Fruit fly (Drosophila melanogaster): ENCODE data around the gene CG1316.

The CG1316 gene

DNA sequence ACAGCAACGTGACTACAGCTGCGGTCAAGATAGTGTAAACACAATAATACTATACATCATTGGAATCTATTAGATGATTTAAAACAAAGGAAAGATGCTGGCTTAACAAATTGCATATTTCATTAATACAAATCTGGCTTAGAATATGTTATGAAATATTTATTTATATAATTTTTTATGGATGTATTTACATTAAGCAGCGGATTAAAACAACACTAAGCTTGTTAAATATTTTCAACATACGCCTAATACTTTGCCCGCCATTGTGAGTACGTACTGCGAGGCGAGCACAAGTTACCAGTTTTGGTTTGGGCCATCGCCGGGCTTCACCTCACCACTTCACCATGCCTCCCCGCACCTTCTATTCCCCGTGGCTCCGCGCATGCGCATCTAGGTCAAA lies 13.7 kb upstream of the CG1316 start (continued):
- TF ChIP-seq CG42726 (GFP tag; IDR thresholded peaks at IDR 0.05; ENCODE audit: partially characterized antibody) = no peak
- peak; percentile 71 for TF ChIP-seq bcd (GFP tag; optimal IDR thresholded peaks at IDR 0.05)
- peak; percentile 48 for TF ChIP-seq CG17568 (GFP tag; optimal IDR thresholded peaks at IDR 0.05)
- no peak for TF ChIP-seq CG3726 (GFP tag; IDR thresholded peaks at IDR 0.05)
- TF ChIP-seq D19A (tag; optimal IDR thresholded peaks at IDR 0.05) = peak; percentile 77
- TF ChIP-seq CG30403 (GFP tag; optimal IDR thresholded peaks at IDR 0.05) = peak; percentile 65
- TF ChIP-seq wor (GFP tag; IDR thresholded peaks at IDR 0.05) = peak; percentile 38; the same call in 1 of the 2 replicates
- peak; percentile 80 for TF ChIP-seq CG18599 (GFP tag; optimal IDR thresholded peaks at IDR 0.05)
- peak; percentile 35; the same call in 1 of the 3 replicates for TF ChIP-seq Aef1 (GFP tag; IDR thresholded peaks at IDR 0.05)
- peak; percentile 72 for TF ChIP-seq Ssrp (tag; optimal IDR thresholded peaks at IDR 0.05)
- peak; percentile 61; the same call in 2 of the 3 replicates for TF ChIP-seq ci (GFP tag; IDR thresholded peaks at IDR 0.05)
- TF ChIP-seq tio (GFP tag; optimal IDR thresholded peaks at IDR 0.05) = peak; percentile 27
- TF ChIP-seq CG10267 (tag; optimal IDR thresholded peaks at IDR 0.05) = peak; percentile 76
- no peak for TF ChIP-seq Dfd (GFP tag; optimal IDR thresholded peaks at IDR 0.05)
- 0 out of 3 replicates have a peak, but pooled peaks have one; percentile 31 for TF ChIP-seq CG2889 (GFP tag; IDR thresholded peaks at IDR 0.05)
- no peak for TF ChIP-seq MBD-R2 (GFP tag; IDR thresholded peaks at IDR 0.05)
- TF ChIP-seq corto (GFP tag; optimal IDR thresholded peaks at IDR 0.05) = no peak
- peak; percentile 49 for TF ChIP-seq CG1602 (GFP tag; optimal IDR thresholded peaks at IDR 0.05)
- TF ChIP-seq CG11247 (GFP tag; IDR thresholded peaks at IDR 0.05) = no peak
- peak; percentile 50 for TF ChIP-seq CG10654 (GFP tag; optimal IDR thresholded peaks at IDR 0.05)
- 0 out of 2 replicates have a peak, but pooled peaks have one; percentile 7 for TF ChIP-seq gt (GFP tag; IDR thresholded peaks at IDR 0.05)
- TF ChIP-seq Med (GFP tag) = peak; percentile 37
- no peak for TF ChIP-seq CG17186 (GFP tag; optimal IDR thresholded peaks at IDR 0.05)
- peak; percentile 66 for TF ChIP-seq Hr3 (GFP tag; optimal IDR thresholded peaks at IDR 0.05)
- no peak for TF ChIP-seq Mes4 (GFP tag; optimal IDR thresholded peaks at IDR 0.05)
- TF ChIP-seq slp2 (GFP tag; optimal IDR thresholded peaks at IDR 0.05) = no peak
- peak; percentile 60 for TF ChIP-seq CG12219 (GFP tag; optimal IDR thresholded peaks at IDR 0.05)
- peak; percentile 81 for TF ChIP-seq CG17829 (tag; optimal IDR thresholded peaks at IDR 0.05)
- TF ChIP-seq mam (GFP tag; optimal IDR thresholded peaks at IDR 0.05) = no peak
- TF ChIP-seq NC2β (GFP tag; optimal IDR thresholded peaks at IDR 0.05) = no peak
- peak; percentile 72 for TF ChIP-seq odd (GFP tag; optimal IDR thresholded peaks at IDR 0.05)
- peak in 1 of 3 experiments; percentile 77 for TF ChIP-seq lola (GFP tag; optimal IDR thresholded peaks at IDR 0.05)
- TF ChIP-seq Abd-B (GFP tag; optimal IDR thresholded peaks at IDR 0.05) = peak; percentile 65
- TF ChIP-seq Oli (tag; optimal IDR thresholded peaks at IDR 0.05) = peak; percentile 83
- no peak for TF ChIP-seq sens-2 (GFP tag; IDR thresholded peaks at IDR 0.05)
- TF ChIP-seq zfh1 (GFP tag; IDR thresholded peaks at IDR 0.05) = peak; percentile 52; the same call in 1 of the 3 replicates
- peak; percentile 16 for TF ChIP-seq CG2875 (GFP tag; optimal IDR thresholded peaks at IDR 0.05)
- peak; percentile 54; the same call in 1 of the 3 replicates for TF ChIP-seq CG34422 (GFP tag; IDR thresholded peaks at IDR 0.05)
- TF ChIP-seq Six4 (GFP tag; optimal IDR thresholded peaks at IDR 0.05) = peak; percentile 40
- TF ChIP-seq unpg (GFP tag; optimal IDR thresholded peaks at IDR 0.05) = peak; percentile 81
- TF ChIP-seq ab (GFP tag; optimal IDR thresholded peaks at IDR 0.05) = no peak
- TF ChIP-seq gsb (GFP tag; IDR thresholded peaks at IDR 0.05) = peak; percentile 41; the same call in 1 of the 2 replicates
- peak; percentile 59; the same call in 1 of the 2 replicates for TF ChIP-seq Rfx (GFP tag; IDR thresholded peaks at IDR 0.05)
- TF ChIP-seq CG9727 (GFP tag; optimal IDR thresholded peaks at IDR 0.05) = peak; percentile 57
- peak; percentile 84 for TF ChIP-seq CG15269 (tag; optimal IDR thresholded peaks at IDR 0.05)
- TF ChIP-seq sens (GFP tag) = peak; percentile 55
- TF ChIP-seq CG12071 (GFP tag; optimal IDR thresholded peaks at IDR 0.05) = peak; percentile 56
